Worm (Caenorhabditis elegans): ENCODE measurements around the gene ZK1127.4.

ce11 chrII:7090085-7090484 lies 36.3 kb downstream of the ZK1127.4 start:
- TF ChIP-seq ztf-11 (tag; optimal IDR thresholded peaks at IDR 0.05) (no peak), nhr-47 (tag; optimal IDR thresholded peaks at IDR 0.05) (peak; percentile 39), ces-1 (GFP tag; optimal IDR thresholded peaks at IDR 0.05) (no peak), lin-15B (tag; optimal IDR thresholded peaks at IDR 0.05) (no peak), ceh-82 (tag; optimal IDR thresholded peaks at IDR 0.05) (no peak), zag-1 (tag; optimal IDR thresholded peaks at IDR 0.05) (no peak), efl-3 (GFP tag; optimal IDR thresholded peaks at IDR 0.05) (no peak), ztf-4 (tag; optimal IDR thresholded peaks at IDR 0.05) (no peak)

Measured in whole organism, L1 larva.